Fruit fly (Drosophila melanogaster) whole organism, wandering third instar larva: ENCODE measurements around the gene CG34299.

Source experiments
- Abd-B ChIP-seq: fragments of >200 bp; optimal IDR thresholded peaks from 2 replicates; lab custom pipeline; 2017; ENCODE audit warnings: missing biosample characterization, missing genetic modification characterization
- CG32264 ChIP-seq: fragments of 200-800 bp; sonication (Bioruptor generic); optimal IDR thresholded peaks from 2 replicates; lab custom pipeline; 2016; ENCODE audit warnings: missing biosample characterization, missing genetic modification characterization
- CG9705 ChIP-seq: fragments of 200-800 bp; sonication (Bioruptor generic); optimal IDR thresholded peaks from 2 replicates; lab custom pipeline; 2018; ENCODE audit warnings: missing biosample characterization, mild to moderate bottlenecking, missing genetic modification characterization
- CrebA ChIP-seq: fragments of 200-800 bp; sonication (Bioruptor generic); optimal IDR thresholded peaks from 2 replicates; lab custom pipeline; 2016; ENCODE audit warnings: missing biosample characterization, mild to moderate bottlenecking, missing genetic modification characterization, borderline replicate concordance
- Dfd ChIP-seq: fragments of >200 bp; optimal IDR thresholded peaks from 2 replicates; lab custom pipeline; 2017; ENCODE audit warnings: missing biosample characterization, missing genetic modification characterization
- Dif ChIP-seq: fragments of 200-275, 200-300 bp; sonication (Bioruptor generic); optimal IDR thresholded peaks from 2 replicates; lab custom pipeline; 2018; ENCODE audit warnings: missing biosample characterization, missing genetic modification characterization; ENCODE audit not compliant: partially characterized antibody
- GATAd ChIP-seq: sonication (Bioruptor generic); optimal IDR thresholded peaks from 2 replicates; lab custom pipeline; 2016; ENCODE audit warnings: missing biosample characterization, missing genetic modification characterization
- HLH106 ChIP-seq: fragments of 200-800 bp; optimal IDR thresholded peaks from 3 replicates; lab custom pipeline; 2019; ENCODE audit warnings: missing biosample characterization, mild to moderate bottlenecking, missing genetic modification characterization, moderate library complexity
- Hnf4 ChIP-seq: fragments of 200-800 bp; sonication (Bioruptor generic); optimal IDR thresholded peaks from 2 replicates; lab custom pipeline; 2016; ENCODE audit warnings: missing biosample characterization, mild to moderate bottlenecking, missing genetic modification characterization
- Jra ChIP-seq: sonication (Bioruptor generic); optimal IDR thresholded peaks from 2 replicates; lab custom pipeline; 2016; ENCODE audit warnings: missing biosample characterization, missing genetic modification characterization
- Mio ChIP-seq: sonication (Bioruptor generic); optimal IDR thresholded peaks from 2 replicates; lab custom pipeline; 2016; ENCODE audit warnings: missing biosample characterization, missing genetic modification characterization
- Myc ChIP-seq: fragments of >200 bp; optimal IDR thresholded peaks from 2 replicates; lab custom pipeline; 2017
- N ChIP-seq: fragments of >200 bp; optimal IDR thresholded peaks from 2 replicates; lab custom pipeline; 2018; ENCODE audit warnings: missing biosample characterization, missing external identifiers, missing genetic modification characterization
- OdsH ChIP-seq: fragments of 200-800 bp; sonication (Bioruptor generic); optimal IDR thresholded peaks from 2 replicates; lab custom pipeline; 2016; ENCODE audit warnings: missing biosample characterization, mild to moderate bottlenecking, missing genetic modification characterization
- Rel ChIP-seq, 2 experiments: fragments of 200-800 bp; sonication (Bioruptor generic) in 1 of 2; optimal IDR thresholded peaks; 2 replicates in 1 of 2; 3 replicates in 1 of 2; lab custom pipeline; 2016 to 2019; ENCODE audit warnings: mild to moderate bottlenecking in 2 of 2, missing biosample characterization in 2 of 2, missing genetic modification characterization in 2 of 2, moderate library complexity in 1 of 2
- Sp1 ChIP-seq: fragments of 200-800 bp; sonication (Bioruptor generic); optimal IDR thresholded peaks from 3 replicates; lab custom pipeline; 2019; ENCODE audit warnings: missing biosample characterization, mild to moderate bottlenecking, missing genetic modification characterization, moderate library complexity
- br ChIP-seq: fragments of 200-800 bp; sonication (Bioruptor generic); optimal IDR thresholded peaks from 2 replicates; lab custom pipeline; 2016; ENCODE audit warnings: missing biosample characterization, missing genetic modification characterization
- brk ChIP-seq: fragments of 200-800 bp; sonication (Bioruptor generic); optimal IDR thresholded peaks from 2 replicates; lab custom pipeline; 2016; ENCODE audit warnings: missing biosample characterization, mild to moderate bottlenecking, missing genetic modification characterization
- dl ChIP-seq, 2 experiments: fragments of 175-275, 200-275 bp in 1 of 2; fragments of 200-275 bp in 1 of 2; sonication (Bioruptor generic); optimal IDR thresholded peaks; lab custom pipeline; 2018; ENCODE audit warnings: mild to moderate bottlenecking in 2 of 2, missing biosample characterization in 2 of 2, missing genetic modification characterization in 2 of 2, moderate library complexity in 2 of 2; ENCODE audit not compliant: partially characterized antibody in 2 of 2, insufficient read depth in 1 of 2
- dsf ChIP-seq: sonication (Bioruptor generic); optimal IDR thresholded peaks from 2 replicates; lab custom pipeline; 2016; ENCODE audit warnings: missing biosample characterization, missing genetic modification characterization, borderline replicate concordance
- foxo ChIP-seq, 2 experiments: fragments of 200-800 bp; sonication (Bioruptor generic); optimal IDR thresholded peaks; 2 replicates in 1 of 2; 3 replicates in 1 of 2; lab custom pipeline; 2016 to 2017; ENCODE audit warnings: missing biosample characterization in 2 of 2, missing genetic modification characterization in 2 of 2
- jim ChIP-seq: fragments of 175-275, 200-325 bp; sonication (Bioruptor generic); optimal IDR thresholded peaks from 2 replicates; lab custom pipeline; 2016; ENCODE audit warnings: missing biosample characterization, mild to moderate bottlenecking, missing genetic modification characterization
- pan ChIP-seq: fragments of >200 bp; optimal IDR thresholded peaks from 2 replicates; lab custom pipeline; 2017
- psq ChIP-seq: fragments of 200-800 bp; sonication (Bioruptor generic); optimal IDR thresholded peaks from 3 replicates; lab custom pipeline; 2017; ENCODE audit warnings: missing biosample characterization, mild to moderate bottlenecking, missing genetic modification characterization, moderate library complexity
- rgr ChIP-seq: fragments of 200-800 bp; sonication (Bioruptor generic); optimal IDR thresholded peaks from 3 replicates; lab custom pipeline; 2016; ENCODE audit warnings: missing biosample characterization, mild to moderate bottlenecking, missing genetic modification characterization
- sage ChIP-seq: fragments of 200-800 bp; sonication (Bioruptor generic); optimal IDR thresholded peaks from 2 replicates; lab custom pipeline; 2016; ENCODE audit warnings: missing biosample characterization, mild to moderate bottlenecking, missing genetic modification characterization
- sv ChIP-seq: fragments of 200-800 bp; sonication (Bioruptor generic); optimal IDR thresholded peaks from 3 replicates; lab custom pipeline; 2016; ENCODE audit warnings: missing biosample characterization, missing genetic modification characterization
- tai ChIP-seq: sonication (Bioruptor generic); optimal IDR thresholded peaks from 2 replicates; lab custom pipeline; 2016; ENCODE audit warnings: missing biosample characterization, missing genetic modification characterization
- woc ChIP-seq: sonication (Bioruptor generic); optimal IDR thresholded peaks from 2 replicates; lab custom pipeline; 2016; ENCODE audit warnings: missing biosample characterization, mild to moderate bottlenecking, missing genetic modification characterization

CG34299 gene

DNA sequence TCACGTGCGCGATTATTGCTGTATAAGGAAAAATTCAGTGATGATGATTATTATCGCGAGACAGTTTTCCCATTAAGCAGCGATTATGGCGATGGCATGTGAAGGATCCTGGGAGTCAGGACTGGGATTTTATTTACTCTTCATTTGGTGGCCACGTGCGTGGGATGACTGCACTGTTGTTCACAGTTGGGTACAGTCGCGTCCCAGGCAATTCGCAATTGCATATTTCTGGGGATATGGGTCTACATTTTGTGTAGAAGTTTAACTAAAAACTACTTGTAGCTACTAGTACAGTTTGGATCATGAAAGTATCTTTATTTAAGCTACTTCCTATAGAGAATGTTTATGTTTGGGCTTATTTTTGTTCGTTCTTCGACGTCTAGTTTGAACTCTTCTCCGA lies 12.4 kb upstream of the CG34299 start:
- no peak for TF ChIP-seq Dif (GFP tag; lab: Kevin White, UChicago)
- no peak for TF ChIP-seq sv
- no peak for TF ChIP-seq jim (GFP tag; lab: Kevin White, UChicago)
- TF ChIP-seq Sp1 (GFP tag; lab: Kevin White, UChicago): no peak
- peak; percentile 44 for TF ChIP-seq Myc (lab: Kevin White, UChicago)
- TF ChIP-seq brk (GFP tag; lab: Kevin White, UChicago): no peak
- TF ChIP-seq tai (GFP tag; lab: Kevin White, UChicago): no peak
- TF ChIP-seq CG9705: no peak
- no peak for TF ChIP-seq CrebA (GFP tag; lab: Kevin White, UChicago)

dm6 chr3R:30237634-30238033 lies 11.7 kb upstream of the CG34299 start, which contains the start of gene CG43448:
TSS of gene CG43448 (minus strand) at chr3R:30237734.
- TF ChIP-seq HLH106 (tag; lab: Kevin White, UChicago): no peak
- no peak for TF ChIP-seq Abd-B (GFP tag; lab: Kevin White, UChicago)
- TF ChIP-seq br (GFP tag; lab: Kevin White, UChicago): no peak
- no peak for TF ChIP-seq Rel (GFP tag; optimal IDR thresholded peaks at IDR 0.05; lab: Kevin White, UChicago)
- TF ChIP-seq Rel (tag; optimal IDR thresholded peaks at IDR 0.05; lab: Kevin White, UChicago): no peak
- no peak for TF ChIP-seq Hnf4
- TF ChIP-seq GATAd (GFP tag; lab: Kevin White, UChicago): no peak
- TF ChIP-seq Sp1 (GFP tag; lab: Kevin White, UChicago): no peak
- TF ChIP-seq sv: no peak
- TF ChIP-seq CG32264 (GFP tag; lab: Kevin White, UChicago): no peak
- no peak for TF ChIP-seq dl (GFP tag; optimal IDR thresholded peaks at IDR 0.05; lab: Kevin White, UChicago; ENCODE audit: insufficient read depth in 1 of 2, partially characterized antibody in 2 of 2)
- TF ChIP-seq Jra (GFP tag; lab: Kevin White, UChicago): no peak
- TF ChIP-seq Mio (GFP tag; lab: Kevin White, UChicago): no peak

DNA sequence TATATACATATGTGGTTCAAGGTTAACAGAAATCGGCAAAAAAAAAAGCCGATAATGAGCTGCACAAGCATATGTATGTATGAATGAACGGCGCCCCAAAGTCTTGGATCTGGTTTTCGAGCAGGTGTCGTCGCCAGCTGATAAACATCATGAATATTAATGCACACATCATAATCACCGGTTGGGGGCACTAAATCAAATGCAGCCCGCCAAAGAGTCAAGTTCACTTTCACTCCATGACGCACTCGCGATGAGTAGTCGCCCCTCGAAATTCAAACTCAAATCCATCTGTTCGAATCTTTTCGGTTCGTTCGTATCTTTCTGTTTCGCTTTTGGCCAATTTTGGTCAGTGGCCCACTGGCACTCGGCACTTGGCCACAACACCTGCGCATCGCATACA lies 9.1 kb upstream of the CG34299 start:
- no peak for TF ChIP-seq GATAd (GFP tag; lab: Kevin White, UChicago)
- no peak for TF ChIP-seq OdsH
- no peak for TF ChIP-seq brk (GFP tag; lab: Kevin White, UChicago)
- no peak for TF ChIP-seq Jra (GFP tag; lab: Kevin White, UChicago)
- no peak for TF ChIP-seq jim (GFP tag; lab: Kevin White, UChicago)
- TF ChIP-seq Dif (GFP tag; lab: Kevin White, UChicago): no peak
- no peak for TF ChIP-seq rgr (GFP tag; lab: Kevin White, UChicago)
- TF ChIP-seq tai (GFP tag; lab: Kevin White, UChicago): no peak
- no peak for TF ChIP-seq CrebA (GFP tag; lab: Kevin White, UChicago)
- no peak for TF ChIP-seq woc (GFP tag; lab: Kevin White, UChicago)
- TF ChIP-seq dl (GFP tag; optimal IDR thresholded peaks at IDR 0.05; lab: Kevin White, UChicago; ENCODE audit: insufficient read depth in 1 of 2, partially characterized antibody in 2 of 2): no peak
- TF ChIP-seq pan (lab: Kevin White, UChicago): no peak
- no peak for TF ChIP-seq psq
- no peak for TF ChIP-seq dsf (GFP tag; lab: Kevin White, UChicago)

dm6 chr3R:30243262-30243815 lies 6.0 kb upstream of the CG34299 start, which contains the start of gene CG9737:
TSS of gene CG9737 (minus strand) at chr3R:30243312.
- no peak for TF ChIP-seq Jra (GFP tag; lab: Kevin White, UChicago)
- TF ChIP-seq Sp1 (GFP tag; lab: Kevin White, UChicago): peak; percentile 53
- TF ChIP-seq jim (GFP tag; lab: Kevin White, UChicago): no peak
- TF ChIP-seq HLH106 (tag; lab: Kevin White, UChicago): peak; percentile 3
- TF ChIP-seq br (GFP tag; lab: Kevin White, UChicago): no peak
- peak; percentile 36 for TF ChIP-seq Myc (lab: Kevin White, UChicago)
- TF ChIP-seq N (GFP tag; lab: Kevin White, UChicago): no peak
- TF ChIP-seq sage: no peak
- no peak for TF ChIP-seq foxo (GFP tag; optimal IDR thresholded peaks at IDR 0.05; lab: Kevin White, UChicago)
- TF ChIP-seq Dif (GFP tag; lab: Kevin White, UChicago): peak; percentile 9
- no peak for TF ChIP-seq Rel (GFP tag; optimal IDR thresholded peaks at IDR 0.05; lab: Kevin White, UChicago)
- peak; percentile 36 for TF ChIP-seq Rel (tag; optimal IDR thresholded peaks at IDR 0.05; lab: Kevin White, UChicago)
- TF ChIP-seq Mio (GFP tag; lab: Kevin White, UChicago): no peak
- no peak for TF ChIP-seq Dfd
- no peak for TF ChIP-seq Abd-B (GFP tag; lab: Kevin White, UChicago)
- TF ChIP-seq Hnf4: peak; percentile 96
- TF ChIP-seq, all 38 proteins: peak for 6
